Worm (Caenorhabditis elegans) whole organism, midembryonic: Measurements from ENCODE around the gene spi-1.

ENCODE experiments used
- T22C8.4 ChIP-seq: fragments of 200-800 bp; sonication (Bioruptor generic); IDR thresholded peaks from 2 replicates; pipeline ENCODE4 v1.3.6; 2022; ENCODE audit warnings: missing genetic modification characterization, missing compliant biosample characterization
- cog-1 ChIP-seq: sonication (generic microtip); optimal IDR thresholded peaks from 2 replicates; lab custom pipeline; 2016; ENCODE audit warnings: missing genetic modification characterization, missing compliant biosample characterization
- flt-1 ChIP-seq: fragments of 200-800 bp; sonication (Bioruptor generic); IDR thresholded peaks from 2 replicates; pipeline ENCODE4 v1.3.6; 2022; ENCODE audit warnings: missing genetic modification characterization, missing compliant biosample characterization
- klf-2 ChIP-seq: fragments of 200-800 bp; sonication (Bioruptor generic); conservative IDR thresholded peaks from 2 replicates; pipeline ENCODE4 v1.3.6; 2022; ENCODE audit warnings: missing genetic modification reagents, missing genetic modification characterization, missing compliant biosample characterization
- med-1 ChIP-seq: sonication (generic microtip); optimal IDR thresholded peaks from 2 replicates; lab custom pipeline; 2017; ENCODE audit warnings: missing genetic modification characterization, mild to moderate bottlenecking, missing compliant biosample characterization, antibody characterized with exemption, missing genetic modification reagents; ENCODE audit not compliant: insufficient read depth
- ref-1 ChIP-seq: fragments of 200-800 bp; sonication (Bioruptor generic); conservative IDR thresholded peaks from 2 replicates; pipeline ENCODE4 v1.3.6; 2022; ENCODE audit warnings: missing genetic modification reagents, missing genetic modification characterization, missing compliant biosample characterization
- tab-1 ChIP-seq: fragments of 200-800 bp; sonication (Bioruptor generic); IDR thresholded peaks from 2 replicates; pipeline ENCODE4 v1.3.6; 2022; ENCODE audit warnings: missing genetic modification characterization, missing compliant biosample characterization
- ztf-23 ChIP-seq: fragments of 200-800 bp; sonication (Bioruptor generic); IDR thresholded peaks from 2 replicates; pipeline ENCODE4 v1.3.6; 2022; ENCODE audit warnings: missing genetic modification reagents, missing genetic modification characterization, missing compliant biosample characterization
- ztf-29 ChIP-seq: fragments of 200-800 bp; sonication (Bioruptor generic); IDR thresholded peaks from 2 replicates; pipeline ENCODE4 v1.3.6; 2022; ENCODE audit warnings: missing genetic modification reagents, missing genetic modification characterization, missing compliant biosample characterization

Gene spi-1

DNA sequence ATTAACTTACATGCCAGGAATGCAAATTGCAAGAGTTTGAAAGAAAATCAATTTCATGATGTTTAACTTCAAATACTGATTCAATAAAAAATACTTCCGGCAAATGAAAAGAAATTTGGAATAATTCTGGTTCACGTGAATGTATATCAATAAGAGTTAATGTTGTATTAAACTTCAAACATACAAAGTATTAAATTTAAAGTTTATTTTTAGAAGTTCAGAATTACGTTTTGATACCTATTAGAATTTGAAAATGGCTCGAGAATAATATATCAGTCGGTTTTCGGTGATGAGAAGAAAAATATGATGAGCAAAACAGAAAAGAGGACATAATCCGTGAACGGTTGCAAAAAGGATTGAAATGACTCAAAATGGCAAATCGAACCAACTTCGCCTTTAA lies 6.4 kb upstream of the spi-1 start, which contains the start of gene D1022.9:
D1022.9 (minus strand) TSS at position 101 of the 400 bp plus-strand sequence.
- TF ChIP-seq cog-1 (tag; lab: Kevin White, UChicago) (no peak), T22C8.4 (GFP tag; lab: Robert Waterston, UW) (no peak), flt-1 (GFP tag; lab: Robert Waterston, UW) (no peak), klf-2 (GFP tag; lab: Robert Waterston, UW) (no peak), ref-1 (no peak), ztf-29 (no peak), med-1 (GFP tag; lab: Kevin White, UChicago) (no peak), tab-1 (GFP tag; lab: Robert Waterston, UW) (no peak), ztf-23 (no peak)

DNA sequence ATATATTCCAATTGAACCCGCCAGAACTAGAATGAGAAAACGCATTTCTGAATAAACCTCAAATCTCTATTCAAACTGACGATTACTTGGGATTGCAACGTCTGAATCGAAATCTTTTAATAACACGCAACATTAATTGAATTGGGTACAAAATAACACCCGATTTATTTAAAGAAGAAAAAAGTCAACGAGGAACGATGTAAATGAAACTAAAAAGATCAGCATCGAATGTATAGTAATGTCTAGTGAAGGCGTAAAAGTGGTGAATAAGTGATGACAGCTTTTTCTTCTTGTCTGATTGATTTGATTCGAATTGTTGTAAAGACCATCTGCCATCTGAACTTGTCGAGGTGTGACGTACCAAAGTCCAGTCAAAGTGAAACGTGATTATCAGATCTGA lies 2.4 kb upstream of the spi-1 start, which contains the start of gene nas-23:
nas-23 (minus strand) TSS at position 101 of the 400 bp plus-strand sequence.
- no peak for TF ChIP-seq flt-1 (GFP tag; lab: Robert Waterston, UW)
- TF ChIP-seq klf-2 (GFP tag; lab: Robert Waterston, UW), result no peak
- TF ChIP-seq ref-1, result no peak
- TF ChIP-seq med-1 (GFP tag; lab: Kevin White, UChicago), result no peak
- TF ChIP-seq tab-1 (GFP tag; lab: Robert Waterston, UW), result no peak
- no peak for TF ChIP-seq cog-1 (tag; lab: Kevin White, UChicago)
- no peak for TF ChIP-seq ztf-23
- TF ChIP-seq T22C8.4 (GFP tag; lab: Robert Waterston, UW), result no peak
- no peak for TF ChIP-seq ztf-29

DNA sequence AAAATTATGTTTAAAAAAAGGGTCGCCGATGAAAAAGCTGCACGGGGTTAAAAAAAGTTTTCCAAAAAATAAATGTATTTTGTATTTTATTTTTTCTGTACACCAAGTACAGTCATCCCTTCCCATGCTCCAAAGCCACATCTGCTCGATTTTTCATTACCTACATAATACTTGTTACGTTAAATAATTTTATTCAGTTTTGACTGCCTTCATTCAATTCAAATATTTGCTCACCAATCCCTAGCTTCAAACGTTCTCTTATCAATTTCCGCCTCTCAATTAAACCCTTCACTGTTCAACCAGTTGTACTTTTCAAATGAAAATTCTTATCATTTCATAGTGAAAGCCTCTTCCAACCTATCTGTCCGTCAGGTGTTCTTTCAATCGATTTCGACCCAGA lies 1.9 kb upstream of the spi-1 start, which contains the start of gene R10H1.1:
R10H1.1 (plus strand) TSS at position 301 of the 400 bp plus-strand sequence.
- no peak for TF ChIP-seq T22C8.4 (GFP tag; lab: Robert Waterston, UW)
- TF ChIP-seq cog-1 (tag; lab: Kevin White, UChicago), result no peak
- TF ChIP-seq ztf-23, result no peak
- TF ChIP-seq tab-1 (GFP tag; lab: Robert Waterston, UW), result no peak

DNA sequence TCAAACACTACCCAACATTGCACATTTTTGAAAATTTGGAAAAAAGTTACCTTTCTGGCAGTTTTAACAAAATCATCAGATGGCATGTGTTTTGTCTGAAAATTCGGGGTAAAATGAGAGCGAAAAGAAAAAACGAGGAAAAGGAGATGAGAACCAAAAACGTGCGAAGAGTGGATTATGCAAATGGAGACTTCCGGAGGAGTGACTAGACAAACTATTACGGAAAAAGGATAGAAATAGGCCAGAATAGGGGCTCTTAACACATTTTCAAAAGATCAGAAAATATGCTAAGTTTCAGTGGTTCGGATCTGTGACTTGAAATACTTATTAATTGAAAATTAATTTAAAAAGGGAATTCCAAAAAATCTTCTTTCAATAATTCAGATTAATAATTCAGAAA lies 3.3 kb downstream of the spi-1 start, which contains the start of gene srab-14:
srab-14 (minus strand) TSS at position 101 of the 400 bp plus-strand sequence.
- TF ChIP-seq tab-1 (GFP tag; lab: Robert Waterston, UW) (no peak), flt-1 (GFP tag; lab: Robert Waterston, UW) (no peak), ztf-29 (no peak), ref-1 (no peak), ztf-23 (no peak), med-1 (GFP tag; lab: Kevin White, UChicago) (no peak), T22C8.4 (GFP tag; lab: Robert Waterston, UW) (no peak), cog-1 (tag; lab: Kevin White, UChicago) (no peak), klf-2 (GFP tag; lab: Robert Waterston, UW) (no peak)

DNA sequence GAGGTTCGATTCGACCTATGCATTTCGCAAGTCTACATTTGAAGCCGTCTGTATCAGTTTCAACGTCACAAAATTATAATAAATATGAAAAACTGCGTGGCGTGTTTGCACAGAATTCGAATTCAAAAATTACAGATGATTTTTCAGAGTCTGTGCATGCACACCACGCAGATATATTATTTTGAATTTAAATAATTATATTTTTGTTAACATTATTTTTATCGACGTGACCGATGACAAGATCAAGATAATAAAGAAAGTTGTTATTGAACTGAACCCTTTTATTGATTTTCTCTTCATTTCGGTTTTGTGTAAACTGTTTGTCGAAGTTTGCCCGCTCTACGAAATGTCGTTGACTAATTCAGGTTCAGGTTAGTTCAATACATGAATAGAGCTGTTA lies 9.0 kb downstream of the spi-1 start, which contains the start of gene C28F5.1:
C28F5.1 (plus strand) TSS at position 301 of the 400 bp plus-strand sequence.
- TF ChIP-seq T22C8.4 (GFP tag; lab: Robert Waterston, UW) (no peak), ztf-29 (no peak), flt-1 (GFP tag; lab: Robert Waterston, UW) (no peak), ref-1 (no peak), klf-2 (GFP tag; lab: Robert Waterston, UW) (no peak)

DNA sequence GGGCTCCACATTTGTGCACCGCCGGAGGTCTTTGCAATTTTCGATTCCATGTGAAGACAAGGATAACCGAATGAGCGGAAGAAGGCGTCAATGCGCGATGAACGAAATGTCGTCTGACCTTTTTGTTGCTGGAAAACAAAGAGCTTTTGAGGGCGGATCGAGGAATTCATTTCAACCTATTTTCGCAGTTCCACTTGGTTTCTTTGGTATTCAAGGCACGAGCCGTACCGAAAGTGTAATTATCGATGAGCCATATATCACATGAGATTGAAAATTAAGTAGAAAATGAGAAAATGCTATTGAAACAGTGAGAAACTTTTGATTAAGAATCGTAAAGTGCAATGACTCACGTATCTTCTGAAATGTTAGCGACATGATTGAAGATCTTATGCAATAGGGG lies 23.2 kb downstream of the spi-1 start, which contains the start of gene glb-9:
glb-9 (minus strand) TSS at position 101 of the 400 bp plus-strand sequence.
- no peak for TF ChIP-seq ref-1
- no peak for TF ChIP-seq ztf-29
- TF ChIP-seq ztf-23, result no peak
- no peak for TF ChIP-seq cog-1 (tag; lab: Kevin White, UChicago)
- TF ChIP-seq med-1 (GFP tag; lab: Kevin White, UChicago), result no peak

DNA sequence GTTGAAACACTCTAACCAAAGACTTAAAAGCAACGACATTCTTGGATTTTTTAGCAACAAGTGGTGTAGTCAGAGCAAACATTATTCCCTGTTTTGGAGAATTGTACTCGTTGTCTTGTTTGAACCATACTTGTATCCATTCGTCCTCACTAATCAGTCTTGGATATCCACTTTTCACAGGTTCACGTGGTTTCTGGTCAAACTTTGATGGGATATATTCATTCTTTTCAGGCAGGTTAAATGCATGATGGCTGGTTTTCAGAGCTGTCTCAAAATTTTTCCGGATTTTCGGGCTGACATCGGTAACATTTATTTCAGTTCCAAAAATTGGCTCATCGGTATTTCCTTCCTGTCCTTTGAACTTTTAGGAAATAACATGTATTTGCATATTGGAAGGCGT lies 25.4 kb downstream of the spi-1 start:
- no peak for TF ChIP-seq ref-1
- TF ChIP-seq tab-1 (GFP tag; lab: Robert Waterston, UW), result no peak
- TF ChIP-seq flt-1 (GFP tag; lab: Robert Waterston, UW), result no peak
- TF ChIP-seq cog-1 (tag; lab: Kevin White, UChicago), result no peak
- TF ChIP-seq ztf-23, result no peak
- TF ChIP-seq ztf-29, result no peak
- no peak for TF ChIP-seq med-1 (GFP tag; lab: Kevin White, UChicago)
- TF ChIP-seq klf-2 (GFP tag; lab: Robert Waterston, UW), result no peak
- TF ChIP-seq T22C8.4 (GFP tag; lab: Robert Waterston, UW), result no peak

DNA sequence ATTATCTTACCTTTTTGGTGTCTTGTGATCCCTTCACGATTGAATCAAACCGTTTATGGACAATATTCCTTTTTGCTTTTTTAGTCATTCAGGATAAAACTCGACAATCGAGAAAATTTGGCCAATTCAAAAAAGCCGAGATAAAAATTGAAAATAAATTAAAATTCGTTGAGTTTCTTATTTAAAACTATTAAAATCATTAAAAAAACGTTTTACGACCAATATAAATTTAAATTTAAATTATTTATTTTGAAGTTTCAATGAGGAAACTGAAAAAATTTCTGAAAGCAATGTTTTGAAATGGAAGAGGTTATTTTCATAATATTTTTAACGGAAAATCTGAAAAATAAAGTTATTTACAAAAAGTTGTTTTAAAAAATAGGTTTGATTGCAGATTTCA lies 27.2 kb downstream of the spi-1 start, which contains the start of gene ZK1290.15:
ZK1290.15 (plus strand) TSS at position 301 of the 400 bp plus-strand sequence.
- TF ChIP-seq med-1 (GFP tag; lab: Kevin White, UChicago), result no peak
- no peak for TF ChIP-seq cog-1 (tag; lab: Kevin White, UChicago)
- TF ChIP-seq tab-1 (GFP tag; lab: Robert Waterston, UW), result no peak
- no peak for TF ChIP-seq flt-1 (GFP tag; lab: Robert Waterston, UW)
- TF ChIP-seq ztf-29, result no peak
- TF ChIP-seq ref-1, result no peak
- no peak for TF ChIP-seq T22C8.4 (GFP tag; lab: Robert Waterston, UW)
- TF ChIP-seq ztf-23, result no peak
- TF ChIP-seq klf-2 (GFP tag; lab: Robert Waterston, UW), result no peak

DNA sequence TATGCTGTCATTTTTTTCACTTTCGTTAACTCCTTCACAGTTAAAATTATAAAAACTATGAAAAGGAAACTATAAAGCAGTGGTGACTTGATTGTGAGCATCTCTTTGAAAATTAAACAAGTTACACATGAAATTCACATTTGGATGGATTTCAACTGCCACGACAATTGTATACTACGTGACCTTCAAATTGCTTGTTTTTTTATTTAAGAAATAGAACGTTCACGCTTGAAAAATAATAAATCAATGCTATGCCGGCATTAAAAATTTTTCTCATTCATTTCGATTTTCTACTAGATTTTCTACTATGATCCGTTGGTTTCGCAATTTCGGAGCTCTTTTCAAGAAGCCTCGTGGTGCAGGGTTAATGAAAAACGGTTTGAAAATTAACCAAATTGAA lies 29.4 kb downstream of the spi-1 start, which contains the start of the genes ZK1290.7 and rnh-1.1:
ZK1290.7 (minus strand) TSS at position 101 of the 400 bp plus-strand sequence.
rnh-1.1 (plus strand) TSS at position 281 of the 400 bp plus-strand sequence.
- TF ChIP-seq T22C8.4 (GFP tag; lab: Robert Waterston, UW), result no peak
- TF ChIP-seq med-1 (GFP tag; lab: Kevin White, UChicago), result no peak
- TF ChIP-seq cog-1 (tag; lab: Kevin White, UChicago), result no peak
- TF ChIP-seq tab-1 (GFP tag; lab: Robert Waterston, UW), result no peak

DNA sequence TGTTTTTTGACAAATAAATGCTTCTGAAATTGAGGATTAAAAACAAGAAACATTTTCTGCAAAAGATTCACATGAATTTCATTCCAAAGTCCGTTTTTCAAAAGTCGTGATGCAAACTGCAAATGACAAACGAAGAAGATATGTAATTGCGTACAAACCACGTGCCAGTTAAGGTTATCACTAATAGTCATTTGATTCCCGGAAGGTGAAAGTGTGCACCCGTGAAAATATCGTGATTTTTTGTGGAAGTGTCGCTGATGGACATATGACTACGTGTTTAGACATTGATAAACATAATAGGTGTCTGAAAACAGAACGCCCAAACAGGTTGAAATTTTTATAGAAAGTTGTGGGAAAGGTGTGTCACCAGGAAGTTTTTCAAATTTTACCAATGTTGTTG lies 32.2 kb downstream of the spi-1 start:
- TF ChIP-seq T22C8.4 (GFP tag; lab: Robert Waterston, UW) (no peak), ref-1 (no peak), ztf-23 (no peak), klf-2 (GFP tag; lab: Robert Waterston, UW) (no peak), flt-1 (GFP tag; lab: Robert Waterston, UW) (no peak)
